Worm (Caenorhabditis elegans): ENCODE results near the gene sfxn-5.

sfxn-5 gene

DNA sequence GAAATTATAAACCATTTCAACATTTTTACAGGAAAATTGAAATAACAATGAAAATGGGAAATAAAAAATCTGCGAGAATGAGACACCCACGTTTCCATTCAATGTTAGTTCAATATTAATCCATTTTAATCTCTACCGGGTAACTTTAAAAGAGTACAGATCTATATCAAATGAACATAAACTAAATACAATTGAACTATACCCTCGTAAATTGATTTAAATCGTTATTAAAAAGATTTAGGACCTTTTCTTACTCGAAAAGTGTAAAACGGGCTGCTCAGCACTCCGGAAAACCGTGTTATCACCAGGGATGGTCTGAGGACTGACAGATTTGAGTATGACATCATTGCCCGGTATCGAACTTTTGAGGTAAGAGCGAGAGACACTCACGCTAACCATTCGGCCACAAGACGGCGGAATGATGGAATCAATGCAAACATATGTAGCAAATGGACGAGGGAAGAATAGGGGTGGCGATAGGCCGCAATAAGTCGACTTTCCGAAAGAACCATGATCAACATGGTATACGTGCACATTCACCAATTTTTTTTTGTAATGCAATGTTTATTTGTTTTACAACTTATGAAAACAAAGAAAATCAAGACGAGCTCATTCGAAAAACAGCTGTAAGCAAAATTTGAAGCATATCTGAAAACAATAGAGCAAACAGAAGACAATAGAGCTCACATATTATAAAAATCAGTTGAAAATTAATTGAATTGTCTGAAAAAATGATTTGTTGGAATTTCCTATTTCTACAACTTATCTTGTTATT lies 2.3 kb upstream of the sfxn-5 start, which contains the start of the genes chst-1 and C41C4.9 (continued):
- TF ChIP-seq egl-27 (tag; optimal IDR thresholded peaks at IDR 0.05) (no peak), snpc-1.2 (GFP tag; IDR thresholded peaks at IDR 0.05) (peak; percentile 89; the same call in 1 of the 2 replicates), T20F7.1 (GFP tag; optimal IDR thresholded peaks at IDR 0.05) (peak; percentile 55), dve-1 (tag; optimal IDR thresholded peaks at IDR 0.05; ENCODE audit: insufficient read depth) (peak; percentile 78), F49E8.2 (tag; optimal IDR thresholded peaks at IDR 0.05; ENCODE audit: borderline replicate concordance) (peak; percentile 65), dmd-6 (GFP tag; IDR thresholded peaks at IDR 0.05) (peak; percentile 67), ctbp-1 (GFP tag; IDR thresholded peaks at IDR 0.05) (peak; percentile 83)

DNA sequence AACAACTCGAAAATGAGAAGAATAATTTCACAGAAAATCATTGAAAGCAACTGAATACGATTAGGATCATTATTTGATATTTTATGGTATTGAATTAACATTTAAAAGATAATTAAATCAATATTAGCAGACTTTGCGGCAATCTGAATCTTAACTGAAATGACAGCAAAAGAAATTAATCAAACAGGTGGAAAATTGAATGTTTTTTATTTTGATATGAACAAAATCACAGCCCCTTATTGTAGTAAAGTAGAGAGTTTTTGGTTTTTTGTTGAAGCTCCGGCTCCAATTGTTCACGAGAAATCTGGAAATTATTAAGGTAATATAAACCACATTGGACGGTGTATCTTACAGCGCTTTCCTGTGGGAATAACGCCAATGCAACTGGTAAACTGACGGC lies 2.8 kb downstream of the sfxn-5 start, which contains the start of gene sre-2:
Gene sre-2 (minus strand): TSS at position 101 of the 400 bp plus-strand sequence.
- TF ChIP-seq lin-29 (GFP tag; IDR thresholded peaks at IDR 0.05) (no peak), ceh-20 (GFP tag; IDR thresholded peaks at IDR 0.05) (no peak), egl-27 (tag; optimal IDR thresholded peaks at IDR 0.05) (no peak), nhr-10 (tag; optimal IDR thresholded peaks at IDR 0.05) (no peak), lir-3 (tag; optimal IDR thresholded peaks at IDR 0.05) (no peak), hlh-11 (tag; optimal IDR thresholded peaks at IDR 0.05) (no peak), daf-19 (GFP tag; conservative IDR thresholded peaks at IDR 0.05) (no peak)

DNA sequence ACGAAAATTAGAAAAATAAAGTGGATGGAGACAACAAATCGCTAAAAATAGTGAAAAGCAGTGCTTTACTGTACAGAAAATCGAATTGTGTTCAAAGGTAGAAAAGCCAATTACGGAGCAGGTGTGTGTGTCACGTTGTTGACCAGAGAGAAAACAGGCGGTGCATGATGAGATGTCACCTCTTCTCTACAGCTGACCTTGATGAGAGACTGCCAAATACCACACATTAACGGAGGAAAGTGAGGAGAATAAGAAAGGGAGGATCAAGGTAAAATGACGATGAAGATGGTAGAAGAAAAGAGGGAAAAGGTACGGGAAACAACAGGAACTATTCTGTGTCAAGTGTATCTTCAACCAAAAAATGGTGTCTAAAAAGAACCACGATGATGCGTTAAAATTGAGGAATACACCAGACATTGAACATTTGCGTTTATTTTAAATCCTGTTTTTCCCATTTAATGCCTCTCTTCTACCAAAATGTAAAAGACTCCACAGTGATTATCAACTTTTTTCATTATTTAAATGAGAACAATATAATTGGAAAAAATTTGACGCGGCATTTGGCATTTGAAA lies 5.6 kb downstream of the sfxn-5 start:
- no peak for TF ChIP-seq daf-8 (GFP tag; IDR thresholded peaks at IDR 0.05)
- peak in 1 of 2 experiments; percentile 83 for TF ChIP-seq unc-62 (GFP tag; optimal IDR thresholded peaks at IDR 0.05 in 1 of 2)
- no peak for TF ChIP-seq unc-62 (tag; optimal IDR thresholded peaks at IDR 0.05)
- TF ChIP-seq unc-130 (GFP tag; optimal IDR thresholded peaks at IDR 0.05): no peak
- TF ChIP-seq daf-19 (GFP tag; conservative IDR thresholded peaks at IDR 0.05): no peak
- no peak for TF ChIP-seq aha-1 (tag)
- no peak for TF ChIP-seq mes-2 (tag; optimal IDR thresholded peaks at IDR 0.05; ENCODE audit: poor library complexity, severe bottlenecking)
- TF ChIP-seq fos-1 (tag; optimal IDR thresholded peaks at IDR 0.05): no peak
- TF ChIP-seq nhr-25 (tag; optimal IDR thresholded peaks at IDR 0.05; ENCODE audit: borderline replicate concordance, insufficient read depth): peak; percentile 59
- TF ChIP-seq daf-12 (tag; optimal IDR thresholded peaks at IDR 0.05): no peak
- TF ChIP-seq hlh-30 (tag; optimal IDR thresholded peaks at IDR 0.05; ENCODE audit: insufficient read depth): peak; percentile 43

DNA sequence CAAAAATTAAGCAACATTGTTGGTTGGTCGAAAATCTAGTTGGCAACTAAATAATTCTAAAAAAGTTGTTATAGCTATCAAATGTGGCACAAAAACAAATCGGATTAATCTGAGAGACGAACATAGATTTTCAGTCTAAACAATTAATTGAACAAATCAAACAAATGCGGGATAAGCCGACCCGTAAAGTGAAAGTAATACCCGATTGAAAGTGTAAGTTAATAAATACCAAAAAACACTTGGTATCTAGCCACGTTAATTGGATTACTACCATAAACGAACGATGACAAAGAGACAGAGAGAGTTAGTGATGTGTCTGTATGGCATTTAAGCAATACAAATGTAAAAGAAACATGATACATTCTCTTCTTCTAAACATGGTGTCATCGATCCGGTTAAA lies 10.9 kb downstream of the sfxn-5 start:
- TF ChIP-seq nhr-6 (tag; optimal IDR thresholded peaks at IDR 0.05): no peak
- no peak for TF ChIP-seq F49E8.2 (tag; optimal IDR thresholded peaks at IDR 0.05; ENCODE audit: borderline replicate concordance)
- TF ChIP-seq nhr-28 (tag; optimal IDR thresholded peaks at IDR 0.05): no peak
- no peak for TF ChIP-seq zip-11 (GFP tag; IDR thresholded peaks at IDR 0.05)
- no peak for TF ChIP-seq F10B5.3 (tag; optimal IDR thresholded peaks at IDR 0.05)
- no peak for TF ChIP-seq snpc-4 (tag; optimal IDR thresholded peaks at IDR 0.05)
- TF ChIP-seq tra-1 (GFP tag; IDR thresholded peaks at IDR 0.05): no peak
- no peak for TF ChIP-seq hlh-30 (tag; optimal IDR thresholded peaks at IDR 0.05; ENCODE audit: insufficient read depth)
- no peak for TF ChIP-seq mxl-3 (GFP tag; optimal IDR thresholded peaks at IDR 0.05)
- no peak for TF ChIP-seq daf-19 (GFP tag; conservative IDR thresholded peaks at IDR 0.05)
- TF ChIP-seq dmd-9 (GFP tag; IDR thresholded peaks at IDR 0.05): no peak

ce11 chrII:8093283-8093682 lies 11.6 kb downstream of the sfxn-5 start:
- TF ChIP-seq nhr-42 (GFP tag; IDR thresholded peaks at IDR 0.05): no peak
- peak; percentile 93 for TF ChIP-seq aha-1 (tag)
- TF ChIP-seq Y5F2A.4 (GFP tag; optimal IDR thresholded peaks at IDR 0.05): no peak
